Fruit fly (Drosophila melanogaster) whole organism, wandering third instar larva: ENCODE results near the gene Ndf.

ENCODE experiments used
- Abd-B ChIP-seq: fragments of >200 bp; optimal IDR thresholded peaks from 2 replicates; lab custom pipeline; 2017; ENCODE audit warnings: missing biosample characterization, missing genetic modification characterization
- CG32264 ChIP-seq: fragments of 200-800 bp; sonication (Bioruptor generic); optimal IDR thresholded peaks from 2 replicates; lab custom pipeline; 2016; ENCODE audit warnings: missing biosample characterization, missing genetic modification characterization
- CG9705 ChIP-seq: fragments of 200-800 bp; sonication (Bioruptor generic); optimal IDR thresholded peaks from 2 replicates; lab custom pipeline; 2018; ENCODE audit warnings: missing biosample characterization, mild to moderate bottlenecking, missing genetic modification characterization
- CrebA ChIP-seq: fragments of 200-800 bp; sonication (Bioruptor generic); optimal IDR thresholded peaks from 2 replicates; lab custom pipeline; 2016; ENCODE audit warnings: missing biosample characterization, mild to moderate bottlenecking, missing genetic modification characterization, borderline replicate concordance
- Dfd ChIP-seq: fragments of >200 bp; optimal IDR thresholded peaks from 2 replicates; lab custom pipeline; 2017; ENCODE audit warnings: missing biosample characterization, missing genetic modification characterization
- Dif ChIP-seq: fragments of 200-275, 200-300 bp; sonication (Bioruptor generic); optimal IDR thresholded peaks from 2 replicates; lab custom pipeline; 2018; ENCODE audit warnings: missing biosample characterization, missing genetic modification characterization; ENCODE audit not compliant: partially characterized antibody
- GATAd ChIP-seq: sonication (Bioruptor generic); optimal IDR thresholded peaks from 2 replicates; lab custom pipeline; 2016; ENCODE audit warnings: missing biosample characterization, missing genetic modification characterization
- HLH106 ChIP-seq: fragments of 200-800 bp; optimal IDR thresholded peaks from 3 replicates; lab custom pipeline; 2019; ENCODE audit warnings: missing biosample characterization, mild to moderate bottlenecking, missing genetic modification characterization, moderate library complexity
- Hnf4 ChIP-seq: fragments of 200-800 bp; sonication (Bioruptor generic); optimal IDR thresholded peaks from 2 replicates; lab custom pipeline; 2016; ENCODE audit warnings: missing biosample characterization, mild to moderate bottlenecking, missing genetic modification characterization
- Hr83 ChIP-seq: fragments of 200-300 bp; sonication (Bioruptor generic); optimal IDR thresholded peaks from 2 replicates; lab custom pipeline; 2016; ENCODE audit warnings: missing biosample characterization, mild to moderate bottlenecking, missing genetic modification characterization, moderate library complexity; ENCODE audit not compliant: poor library complexity, severe bottlenecking
- Mio ChIP-seq: sonication (Bioruptor generic); optimal IDR thresholded peaks from 2 replicates; lab custom pipeline; 2016; ENCODE audit warnings: missing biosample characterization, missing genetic modification characterization
- Myc ChIP-seq: fragments of >200 bp; optimal IDR thresholded peaks from 2 replicates; lab custom pipeline; 2017
- N ChIP-seq: fragments of >200 bp; optimal IDR thresholded peaks from 2 replicates; lab custom pipeline; 2018; ENCODE audit warnings: missing biosample characterization, missing external identifiers, missing genetic modification characterization
- Rel ChIP-seq, 2 experiments: fragments of 200-800 bp; sonication (Bioruptor generic) in 1 of 2; optimal IDR thresholded peaks; 2 replicates in 1 of 2; 3 replicates in 1 of 2; lab custom pipeline; 2016 to 2019; ENCODE audit warnings: mild to moderate bottlenecking in 2 of 2, missing biosample characterization in 2 of 2, missing genetic modification characterization in 2 of 2, moderate library complexity in 1 of 2
- Sp1 ChIP-seq: fragments of 200-800 bp; sonication (Bioruptor generic); optimal IDR thresholded peaks from 3 replicates; lab custom pipeline; 2019; ENCODE audit warnings: missing biosample characterization, mild to moderate bottlenecking, missing genetic modification characterization, moderate library complexity
- Vsx2 ChIP-seq: fragments of 200-300, 225-300 bp; sonication (Bioruptor generic); optimal IDR thresholded peaks from 2 replicates; lab custom pipeline; 2018; ENCODE audit warnings: missing biosample characterization, missing genetic modification characterization; ENCODE audit not compliant: partially characterized antibody
- brk ChIP-seq: fragments of 200-800 bp; sonication (Bioruptor generic); optimal IDR thresholded peaks from 2 replicates; lab custom pipeline; 2016; ENCODE audit warnings: missing biosample characterization, mild to moderate bottlenecking, missing genetic modification characterization
- dl ChIP-seq, 2 experiments: fragments of 175-275, 200-275 bp in 1 of 2; fragments of 200-275 bp in 1 of 2; sonication (Bioruptor generic); optimal IDR thresholded peaks; lab custom pipeline; 2018; ENCODE audit warnings: mild to moderate bottlenecking in 2 of 2, missing biosample characterization in 2 of 2, missing genetic modification characterization in 2 of 2, moderate library complexity in 2 of 2; ENCODE audit not compliant: partially characterized antibody in 2 of 2, insufficient read depth in 1 of 2
- dmrt93B ChIP-seq: fragments of 200-800 bp; sonication (Bioruptor generic); optimal IDR thresholded peaks from 2 replicates; lab custom pipeline; 2018; ENCODE audit warnings: missing biosample characterization, mild to moderate bottlenecking, missing genetic modification characterization
- ey ChIP-seq: fragments of 200-800 bp; sonication (Bioruptor generic); optimal IDR thresholded peaks from 2 replicates; lab custom pipeline; 2016; ENCODE audit warnings: missing biosample characterization, missing genetic modification characterization
- fru ChIP-seq: fragments of 200-800 bp; sonication (Bioruptor generic); optimal IDR thresholded peaks from 3 replicates; lab custom pipeline; 2016; ENCODE audit warnings: missing biosample characterization, mild to moderate bottlenecking, missing genetic modification characterization
- h ChIP-seq: fragments of 200-800 bp; sonication (Bioruptor generic); optimal IDR thresholded peaks from 3 replicates; lab custom pipeline; 2016; ENCODE audit warnings: missing biosample characterization, mild to moderate bottlenecking, missing genetic modification characterization
- jim ChIP-seq: fragments of 175-275, 200-325 bp; sonication (Bioruptor generic); optimal IDR thresholded peaks from 2 replicates; lab custom pipeline; 2016; ENCODE audit warnings: missing biosample characterization, mild to moderate bottlenecking, missing genetic modification characterization
- lola ChIP-seq: fragments of >200 bp; optimal IDR thresholded peaks from 2 replicates; lab custom pipeline; 2017; ENCODE audit warnings: missing biosample characterization, missing genetic modification characterization
- pan ChIP-seq: fragments of >200 bp; optimal IDR thresholded peaks from 2 replicates; lab custom pipeline; 2017
- psq ChIP-seq: fragments of 200-800 bp; sonication (Bioruptor generic); optimal IDR thresholded peaks from 3 replicates; lab custom pipeline; 2017; ENCODE audit warnings: missing biosample characterization, mild to moderate bottlenecking, missing genetic modification characterization, moderate library complexity
- rgr ChIP-seq: fragments of 200-800 bp; sonication (Bioruptor generic); optimal IDR thresholded peaks from 3 replicates; lab custom pipeline; 2016; ENCODE audit warnings: missing biosample characterization, mild to moderate bottlenecking, missing genetic modification characterization
- sage ChIP-seq: fragments of 200-800 bp; sonication (Bioruptor generic); optimal IDR thresholded peaks from 2 replicates; lab custom pipeline; 2016; ENCODE audit warnings: missing biosample characterization, mild to moderate bottlenecking, missing genetic modification characterization
- sv ChIP-seq: fragments of 200-800 bp; sonication (Bioruptor generic); optimal IDR thresholded peaks from 3 replicates; lab custom pipeline; 2016; ENCODE audit warnings: missing biosample characterization, missing genetic modification characterization
- usp ChIP-seq: fragments of >200 bp; optimal IDR thresholded peaks from 2 replicates; lab custom pipeline; 2017; ENCODE audit warnings: missing biosample characterization, missing genetic modification characterization
- woc ChIP-seq: sonication (Bioruptor generic); optimal IDR thresholded peaks from 2 replicates; lab custom pipeline; 2016; ENCODE audit warnings: missing biosample characterization, mild to moderate bottlenecking, missing genetic modification characterization

Ndf gene

dm6 chr2L:10033410-10033809 lies 29.8 kb downstream of the Ndf start:
- TF ChIP-seq N (GFP tag; lab: Kevin White, UChicago) (no peak), pan (no peak)

DNA sequence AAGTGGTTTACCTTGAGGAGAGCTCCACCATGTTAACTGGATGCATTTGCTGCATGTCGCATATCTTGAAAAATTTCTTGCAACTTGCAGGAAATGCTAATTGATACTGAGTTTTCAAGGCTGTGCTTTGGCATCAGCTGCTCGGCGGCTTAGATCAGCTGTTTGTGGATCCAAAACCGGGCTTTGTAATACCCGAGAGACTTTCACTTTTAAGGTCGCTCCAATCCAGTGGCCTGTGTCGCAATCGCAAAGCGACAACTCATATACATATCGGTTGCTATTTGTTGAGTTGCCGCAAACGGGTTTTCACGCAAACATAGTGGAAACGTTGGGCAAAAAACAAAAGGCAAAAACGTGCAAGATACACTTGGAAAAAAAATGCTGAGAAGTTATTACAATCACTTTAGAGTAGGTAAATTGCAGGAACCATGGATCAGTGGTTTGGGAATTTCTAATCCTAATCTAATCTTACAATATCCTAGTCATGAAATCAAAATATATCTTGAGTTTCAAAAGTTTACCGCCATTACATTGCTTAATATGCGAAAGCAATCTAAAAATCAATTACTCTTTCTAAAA lies 32.2 kb downstream of the Ndf start:
- TF ChIP-seq Dif (GFP tag; lab: Kevin White, UChicago) (no peak), psq (GFP tag; lab: Kevin White, UChicago) (no peak), Abd-B (GFP tag; lab: Kevin White, UChicago) (no peak), Sp1 (GFP tag; lab: Kevin White, UChicago) (no peak), Hr83 (GFP tag; lab: Kevin White, UChicago) (no peak), Dfd (GFP tag; lab: Kevin White, UChicago) (no peak)

DNA sequence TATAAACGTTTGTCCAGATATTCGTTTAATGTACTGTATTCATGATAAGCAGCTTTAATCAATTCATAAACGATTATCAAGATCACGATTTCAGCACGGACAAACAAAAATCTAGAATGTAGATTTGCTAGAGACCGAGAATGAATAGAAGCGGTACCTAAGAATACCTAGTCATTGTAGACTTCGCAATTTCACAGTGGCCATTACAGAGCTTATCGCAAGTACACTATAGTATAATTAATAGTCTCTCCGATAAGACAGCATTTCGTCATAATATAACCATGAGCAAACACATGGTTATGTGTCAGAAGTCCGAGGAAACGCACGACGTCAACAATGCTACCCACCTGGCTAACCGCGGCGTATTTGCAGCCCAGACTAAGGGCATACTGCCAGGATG lies 45.6 kb downstream of the Ndf start, which contains the start of gene CG33301:
CG33301 (plus strand) TSS at position 301 of the 400 bp plus-strand sequence.
- no peak for TF ChIP-seq sv (GFP tag; lab: Kevin White, UChicago)
- no peak for TF ChIP-seq CrebA (GFP tag; lab: Kevin White, UChicago)
- TF ChIP-seq dl (GFP tag; optimal IDR thresholded peaks at IDR 0.05; lab: Kevin White, UChicago; ENCODE audit: insufficient read depth in 1 of 2, partially characterized antibody in 2 of 2), result no peak
- no peak for TF ChIP-seq HLH106 (tag; lab: Kevin White, UChicago)
- TF ChIP-seq rgr (GFP tag; lab: Kevin White, UChicago), result no peak
- no peak for TF ChIP-seq pan
- no peak for TF ChIP-seq Hr83 (GFP tag; lab: Kevin White, UChicago)
- TF ChIP-seq Myc (lab: Kevin White, UChicago), result no peak
- TF ChIP-seq lola (GFP tag; lab: Kevin White, UChicago), result no peak
- TF ChIP-seq sage (GFP tag; lab: Kevin White, UChicago), result no peak
- no peak for TF ChIP-seq Vsx2 (GFP tag; lab: Kevin White, UChicago)
- no peak for TF ChIP-seq CG32264 (GFP tag; lab: Kevin White, UChicago)
- TF ChIP-seq fru (GFP tag; lab: Kevin White, UChicago), result no peak
- no peak for TF ChIP-seq GATAd (GFP tag; lab: Kevin White, UChicago)
- no peak for TF ChIP-seq usp (GFP tag; lab: Kevin White, UChicago)
- TF ChIP-seq brk (GFP tag; lab: Kevin White, UChicago), result no peak
- TF ChIP-seq Dif (GFP tag; lab: Kevin White, UChicago), result no peak
- no peak for TF ChIP-seq Hnf4
- no peak for TF ChIP-seq Dfd (GFP tag; lab: Kevin White, UChicago)
- TF ChIP-seq jim (GFP tag; lab: Kevin White, UChicago), result no peak
- TF ChIP-seq, all 38 proteins: peak for 0

- TF ChIP-seq pan (no peak), Rel (GFP tag; optimal IDR thresholded peaks at IDR 0.05; lab: Kevin White, UChicago) (no peak), Rel (tag; optimal IDR thresholded peaks at IDR 0.05; lab: Kevin White, UChicago) (no peak), usp (GFP tag; lab: Kevin White, UChicago) (no peak), Mio (GFP tag; lab: Kevin White, UChicago) (no peak), sv (GFP tag; lab: Kevin White, UChicago) (no peak), HLH106 (tag; lab: Kevin White, UChicago) (no peak), Hr83 (GFP tag; lab: Kevin White, UChicago) (no peak), Myc (lab: Kevin White, UChicago) (no peak), brk (GFP tag; lab: Kevin White, UChicago) (no peak), dmrt93B (GFP tag; lab: Kevin White, UChicago) (no peak), psq (GFP tag; lab: Kevin White, UChicago) (no peak), Dfd (GFP tag; lab: Kevin White, UChicago) (no peak), ey (GFP tag; lab: Kevin White, UChicago) (no peak), dl (GFP tag; optimal IDR thresholded peaks at IDR 0.05; lab: Kevin White, UChicago; ENCODE audit: insufficient read depth in 1 of 2, partially characterized antibody in 2 of 2) (no peak), CG32264 (GFP tag; lab: Kevin White, UChicago) (no peak), woc (GFP tag; lab: Kevin White, UChicago) (no peak), jim (GFP tag; lab: Kevin White, UChicago) (no peak), CG9705 (GFP tag; lab: Kevin White, UChicago) (no peak), h (GFP tag; lab: Kevin White, UChicago) (no peak), Dif (GFP tag; lab: Kevin White, UChicago) (no peak)
Observed at dm6 chr2L:10053583-10054263, 50.1 kb downstream of the Ndf start, which contains the start of gene Cpr31A. Cpr31A (plus strand) TSS chr2L:10054213.
